Worm (Caenorhabditis elegans) whole organism, early embryonic: ENCODE data around the gene zim-2.

Experiments
- B0310.2 ChIP-seq: sonication (generic microtip); optimal IDR thresholded peaks from 2 replicates; lab custom pipeline; 2016; ENCODE audit warnings: mild to moderate bottlenecking, missing genetic modification characterization, missing compliant biosample characterization
- F13C5.2 ChIP-seq: sonication (generic microtip); optimal IDR thresholded peaks from 2 replicates; lab custom pipeline; 2017; ENCODE audit warnings: mild to moderate bottlenecking, missing genetic modification characterization, inconsistent platforms, missing compliant biosample characterization
- aly-1 ChIP-seq: sonication (generic microtip); optimal IDR thresholded peaks from 2 replicates; lab custom pipeline; 2016; ENCODE audit warnings: missing genetic modification characterization, missing compliant biosample characterization
- ama-1 ChIP-seq: fragments of 150-350 bp; optimal IDR thresholded peaks from 2 replicates; lab custom pipeline; 2014
- ceh-13 ChIP-seq: fragments of 200-800 bp; sonication (Bioruptor generic); optimal IDR thresholded peaks from 2 replicates; lab custom pipeline; 2018; ENCODE audit warnings: mild to moderate bottlenecking, missing genetic modification characterization, missing compliant biosample characterization
- ceh-36 ChIP-seq: sonication (generic microtip); optimal IDR thresholded peaks from 2 replicates; lab custom pipeline; 2016; ENCODE audit warnings: missing genetic modification characterization, inconsistent platforms, missing compliant biosample characterization
- ets-7 ChIP-seq: sonication (generic microtip); optimal IDR thresholded peaks from 2 replicates; lab custom pipeline; 2016; ENCODE audit warnings: missing genotype, missing genetic modification characterization, missing compliant biosample characterization
- flt-1 ChIP-seq: fragments of 200-800 bp; sonication (Bioruptor generic); IDR thresholded peaks from 2 replicates; pipeline ENCODE4 v1.3.6; 2022; ENCODE audit warnings: missing genetic modification characterization, missing compliant biosample characterization
- hmbx-1 ChIP-seq: sonication (generic microtip); optimal IDR thresholded peaks from 2 replicates; lab custom pipeline; 2016; ENCODE audit warnings: mild to moderate bottlenecking, missing genetic modification characterization, missing compliant biosample characterization
- hmg-4 ChIP-seq: fragments of 200-800 bp; sonication (Bioruptor generic); optimal IDR thresholded peaks from 2 replicates; lab custom pipeline; 2018; ENCODE audit warnings: mild to moderate bottlenecking, missing genetic modification characterization, missing compliant biosample characterization
- hnd-1 ChIP-seq: sonication (generic microtip); optimal IDR thresholded peaks from 2 replicates; lab custom pipeline; 2016; ENCODE audit warnings: missing genetic modification characterization, missing compliant biosample characterization
- pes-1 ChIP-seq: fragments of 200-800 bp; sonication (Bioruptor generic); IDR thresholded peaks from 2 replicates; pipeline ENCODE4 v1.3.6; 2022; ENCODE audit warnings: missing genetic modification reagents, missing genetic modification characterization, missing compliant biosample characterization
- scrt-1 ChIP-seq: fragments of 200-800 bp; sonication (Bioruptor generic); IDR thresholded peaks from 2 replicates; pipeline ENCODE4 v1.3.6; 2022; ENCODE audit warnings: missing genetic modification characterization, missing compliant biosample characterization
- sea-1 ChIP-seq: fragments of 200-800 bp; sonication (Bioruptor generic); conservative IDR thresholded peaks from 2 replicates; pipeline ENCODE4 v1.3.6; 2022; ENCODE audit warnings: missing genetic modification characterization, missing compliant biosample characterization
- tbx-11 ChIP-seq: fragments of 200-800 bp; sonication (Bioruptor generic); IDR thresholded peaks from 2 replicates; pipeline ENCODE4 v1.3.6; 2022; ENCODE audit warnings: missing genetic modification characterization, missing compliant biosample characterization
- tbx-37 ChIP-seq: fragments of 200-800 bp; sonication (Bioruptor generic); conservative IDR thresholded peaks from 2 replicates; pipeline ENCODE4 v1.3.6; 2022; ENCODE audit warnings: missing genetic modification reagents, missing genetic modification characterization, missing compliant biosample characterization
- tra-4 ChIP-seq: sonication (generic microtip); optimal IDR thresholded peaks from 2 replicates; lab custom pipeline; 2017; ENCODE audit warnings: missing genetic modification characterization, missing compliant biosample characterization

The zim-2 gene

DNA sequence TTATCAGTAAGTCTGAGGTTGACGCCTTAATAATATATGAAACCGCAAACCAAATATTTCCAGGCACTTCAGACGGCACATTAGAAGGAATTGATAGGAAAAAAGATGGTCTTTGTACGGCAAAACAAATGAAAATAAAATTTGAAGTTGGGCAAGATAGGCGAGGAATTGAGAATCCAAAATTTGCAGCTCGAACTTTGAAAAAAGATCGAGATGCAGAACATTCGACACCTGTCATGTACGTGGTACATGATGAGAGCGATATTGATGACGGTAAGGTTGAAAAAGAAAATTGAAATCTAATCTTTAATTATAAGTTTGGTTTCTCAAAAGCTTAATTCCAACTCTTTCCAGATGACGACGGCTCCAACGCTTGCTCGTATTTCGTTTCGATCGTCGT is 22.6 kb downstream of the zim-2 start:
- no peak for TF ChIP-seq hnd-1 (tag; lab: Kevin White, UChicago)
- no peak for TF ChIP-seq tbx-11
- TF ChIP-seq hmbx-1 (tag; lab: Kevin White, UChicago) = no peak
- no peak for TF ChIP-seq hmg-4 (GFP tag; lab: Kevin White, UChicago)
- no peak for TF ChIP-seq B0310.2 (tag; lab: Kevin White, UChicago)
- no peak for TF ChIP-seq ceh-36 (tag; lab: Kevin White, UChicago)
- no peak for TF ChIP-seq ets-7 (tag; lab: Kevin White, UChicago)
- TF ChIP-seq pes-1 (GFP tag; lab: Robert Waterston, UW) = no peak
- no peak for TF ChIP-seq scrt-1 (GFP tag; lab: Robert Waterston, UW)
- no peak for TF ChIP-seq F13C5.2
- no peak for TF ChIP-seq flt-1 (GFP tag; lab: Robert Waterston, UW)
- no peak for TF ChIP-seq tra-4 (tag; lab: Kevin White, UChicago)
- no peak for TF ChIP-seq ceh-13 (GFP tag; lab: Kevin White, UChicago)
- TF ChIP-seq sea-1 (GFP tag; lab: Robert Waterston, UW) = no peak
- TF ChIP-seq tbx-37 = no peak

DNA sequence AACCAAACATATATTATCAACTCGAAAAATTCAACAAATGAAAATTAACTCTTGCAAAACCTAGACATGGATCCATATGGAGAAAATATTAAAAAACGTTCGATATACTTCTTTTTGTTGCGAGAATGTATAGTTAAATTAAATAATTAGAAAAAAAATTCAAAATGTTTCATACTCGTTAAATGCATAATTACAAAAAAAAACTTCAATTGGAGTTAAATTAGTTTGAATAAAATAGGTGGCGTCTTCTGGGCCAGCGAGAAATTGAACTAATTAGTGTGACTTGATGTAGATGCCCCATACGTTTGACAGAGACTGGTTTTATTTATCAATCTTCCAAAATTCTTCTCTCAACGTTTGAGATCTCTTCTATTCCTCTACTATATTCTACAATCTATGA is 23.3 kb downstream of the zim-2 start, which contains the start of gene lgc-43:
TSS of gene lgc-43 (plus strand) at position 301 of the 400 bp plus-strand sequence.
- TF ChIP-seq sea-1 (GFP tag; lab: Robert Waterston, UW) (no peak), F13C5.2 (no peak), hmbx-1 (tag; lab: Kevin White, UChicago) (no peak), B0310.2 (tag; lab: Kevin White, UChicago) (no peak)

DNA sequence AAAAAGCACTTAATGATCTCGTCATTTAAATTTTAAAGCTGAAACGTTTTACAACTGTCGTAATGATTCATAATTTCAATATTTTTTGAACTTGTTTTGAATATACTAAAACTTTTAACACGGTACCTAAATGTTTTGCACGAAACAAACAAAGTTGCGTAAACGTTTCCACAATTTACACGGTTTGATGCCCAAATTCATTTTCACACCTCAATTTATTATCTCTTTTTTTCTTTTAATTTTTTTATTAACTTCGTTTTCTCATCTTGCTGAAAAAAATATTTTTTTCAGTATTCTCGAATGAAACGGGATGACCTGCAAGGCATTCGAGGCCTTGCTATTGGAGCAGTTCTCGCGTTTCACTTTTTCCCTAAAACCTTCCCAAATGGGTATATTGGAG is 29.2 kb downstream of the zim-2 start, which contains the start of gene oac-8:
TSS of gene oac-8 (plus strand) at position 301 of the 400 bp plus-strand sequence.
- no peak for TF ChIP-seq ets-7 (tag; lab: Kevin White, UChicago)
- no peak for TF ChIP-seq sea-1 (GFP tag; lab: Robert Waterston, UW)
- TF ChIP-seq flt-1 (GFP tag; lab: Robert Waterston, UW) = no peak
- no peak for TF ChIP-seq tra-4 (tag; lab: Kevin White, UChicago)
- TF ChIP-seq ceh-13 (GFP tag; lab: Kevin White, UChicago) = no peak
- no peak for TF ChIP-seq scrt-1 (GFP tag; lab: Robert Waterston, UW)
- no peak for TF ChIP-seq F13C5.2
- TF ChIP-seq ceh-36 (tag; lab: Kevin White, UChicago) = no peak
- no peak for TF ChIP-seq hmbx-1 (tag; lab: Kevin White, UChicago)
- TF ChIP-seq ama-1 (lab: Kevin White, UChicago) = no peak
- TF ChIP-seq aly-1 = no peak
- no peak for TF ChIP-seq hmg-4 (GFP tag; lab: Kevin White, UChicago)
- TF ChIP-seq hnd-1 (tag; lab: Kevin White, UChicago) = no peak
- TF ChIP-seq pes-1 (GFP tag; lab: Robert Waterston, UW) = no peak
- no peak for TF ChIP-seq B0310.2 (tag; lab: Kevin White, UChicago)

DNA sequence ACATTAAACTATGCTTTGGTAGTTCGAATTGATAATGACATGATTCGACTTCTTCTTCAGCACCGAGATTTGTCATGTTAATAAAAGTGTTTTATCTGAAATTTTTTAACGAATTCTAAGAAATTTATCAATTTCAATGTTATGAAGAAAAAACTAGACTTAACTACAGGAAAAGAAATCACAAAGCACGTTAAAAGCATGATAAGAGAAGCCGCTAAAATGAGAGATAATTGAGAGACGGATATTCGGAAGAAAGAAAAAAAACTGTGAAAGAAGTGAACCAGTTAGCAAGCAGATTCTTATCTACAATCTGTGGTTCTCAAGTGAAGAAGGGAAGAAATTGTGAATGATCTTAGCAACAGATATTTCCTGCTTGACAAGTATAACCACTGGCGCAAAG is 34.0 kb downstream of the zim-2 start, which contains the start of gene C43F9.4:
TSS of gene C43F9.4 (minus strand) at position 101 of the 400 bp plus-strand sequence.
- TF ChIP-seq F13C5.2 (no peak), hmbx-1 (tag; lab: Kevin White, UChicago) (no peak), tbx-11 (no peak), aly-1 (no peak), hnd-1 (tag; lab: Kevin White, UChicago) (no peak), tbx-37 (no peak), scrt-1 (GFP tag; lab: Robert Waterston, UW) (no peak), tra-4 (tag; lab: Kevin White, UChicago) (no peak), ama-1 (lab: Kevin White, UChicago) (no peak), hmg-4 (GFP tag; lab: Kevin White, UChicago) (no peak)

DNA sequence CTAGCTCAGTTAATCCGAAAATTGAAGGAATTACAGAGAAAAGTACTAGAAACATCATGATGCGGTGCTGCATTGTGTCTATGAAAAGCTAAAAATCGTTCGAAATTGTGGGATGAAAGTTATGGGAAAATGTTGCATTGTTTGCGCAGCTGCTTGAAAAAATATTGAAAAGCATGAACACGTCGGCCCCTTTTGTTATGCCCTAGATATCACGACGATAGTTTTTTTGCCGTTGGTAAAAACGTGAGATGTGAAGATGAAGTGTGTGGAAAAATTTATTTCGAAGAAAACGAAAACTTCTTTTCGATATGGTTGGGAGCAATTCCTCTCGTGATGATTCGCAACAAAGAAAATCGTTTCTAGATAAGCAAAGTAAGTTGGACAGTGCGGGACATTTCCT is 35.6 kb downstream of the zim-2 start, which contains the start of the genes C43F9.5 and nkb-2:
TSS of gene C43F9.5 (minus strand) at position 101 of the 400 bp plus-strand sequence.
TSS of gene nkb-2 (plus strand) at position 277 of the 400 bp plus-strand sequence.
- no peak for TF ChIP-seq ceh-36 (tag; lab: Kevin White, UChicago)

DNA sequence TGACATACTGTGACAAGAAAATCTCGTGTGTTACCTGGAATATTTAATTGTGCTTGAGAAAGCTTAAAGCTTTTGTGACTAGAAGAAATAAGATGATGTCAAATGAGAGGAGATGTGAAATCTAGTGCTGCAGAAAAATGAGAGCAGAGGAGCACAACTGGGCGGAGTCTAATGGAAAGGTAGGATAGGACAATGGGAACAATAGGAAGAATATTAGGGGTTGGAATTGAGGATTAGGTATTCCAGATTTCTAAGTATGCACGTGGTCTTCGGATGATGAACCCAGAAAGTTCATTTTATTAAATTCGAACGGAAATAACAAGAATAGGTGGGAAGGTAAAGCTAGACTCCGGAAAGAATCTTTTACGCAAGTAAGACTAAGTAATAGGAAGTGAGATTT is 38.5 kb downstream of the zim-2 start, which contains the start of gene C43F9.7:
TSS of gene C43F9.7 (minus strand) at position 101 of the 400 bp plus-strand sequence.
- TF ChIP-seq hnd-1 (tag; lab: Kevin White, UChicago) = no peak
- TF ChIP-seq pes-1 (GFP tag; lab: Robert Waterston, UW) = no peak
- TF ChIP-seq ets-7 (tag; lab: Kevin White, UChicago) = no peak
- TF ChIP-seq flt-1 (GFP tag; lab: Robert Waterston, UW) = no peak
- TF ChIP-seq aly-1 = no peak
- TF ChIP-seq sea-1 (GFP tag; lab: Robert Waterston, UW) = no peak
- no peak for TF ChIP-seq scrt-1 (GFP tag; lab: Robert Waterston, UW)
- TF ChIP-seq hmbx-1 (tag; lab: Kevin White, UChicago) = no peak
- no peak for TF ChIP-seq ama-1 (lab: Kevin White, UChicago)
- no peak for TF ChIP-seq ceh-13 (GFP tag; lab: Kevin White, UChicago)
- no peak for TF ChIP-seq tbx-11
- no peak for TF ChIP-seq F13C5.2
- no peak for TF ChIP-seq tbx-37
- no peak for TF ChIP-seq tra-4 (tag; lab: Kevin White, UChicago)
- TF ChIP-seq hmg-4 (GFP tag; lab: Kevin White, UChicago) = no peak
- no peak for TF ChIP-seq ceh-36 (tag; lab: Kevin White, UChicago)

DNA sequence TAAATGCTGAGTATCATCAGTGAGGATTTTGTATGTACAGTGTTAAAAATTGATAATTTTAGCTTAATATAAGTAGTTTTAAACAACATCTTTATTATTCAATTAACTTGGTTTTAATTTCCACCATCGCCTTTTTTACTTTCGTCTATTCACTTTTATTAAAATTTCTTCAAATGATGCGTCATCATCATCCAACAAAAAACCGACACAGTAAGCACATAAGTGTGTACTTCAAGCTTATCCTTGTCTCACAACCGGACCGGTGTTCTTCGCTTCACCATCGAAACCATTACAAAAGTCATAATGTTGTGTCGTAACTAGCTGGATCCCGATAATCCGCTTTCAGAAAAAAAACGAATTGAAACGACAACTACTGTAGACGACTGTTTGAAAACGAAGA is 41.5 kb downstream of the zim-2 start, which contains the start of gene C43F9.11:
TSS of gene C43F9.11 (plus strand) at position 301 of the 400 bp plus-strand sequence.
- TF ChIP-seq tra-4 (tag; lab: Kevin White, UChicago) = no peak
- TF ChIP-seq flt-1 (GFP tag; lab: Robert Waterston, UW) = no peak
- no peak for TF ChIP-seq sea-1 (GFP tag; lab: Robert Waterston, UW)
- no peak for TF ChIP-seq ama-1 (lab: Kevin White, UChicago)
- TF ChIP-seq ceh-13 (GFP tag; lab: Kevin White, UChicago) = no peak
- no peak for TF ChIP-seq tbx-11
- no peak for TF ChIP-seq hmbx-1 (tag; lab: Kevin White, UChicago)
- TF ChIP-seq pes-1 (GFP tag; lab: Robert Waterston, UW) = no peak
- no peak for TF ChIP-seq scrt-1 (GFP tag; lab: Robert Waterston, UW)
- no peak for TF ChIP-seq aly-1
- TF ChIP-seq ceh-36 (tag; lab: Kevin White, UChicago) = no peak
- TF ChIP-seq tbx-37 = no peak
- TF ChIP-seq hnd-1 (tag; lab: Kevin White, UChicago) = no peak
- no peak for TF ChIP-seq B0310.2 (tag; lab: Kevin White, UChicago)
- no peak for TF ChIP-seq F13C5.2
- no peak for TF ChIP-seq hmg-4 (GFP tag; lab: Kevin White, UChicago)
- no peak for TF ChIP-seq ets-7 (tag; lab: Kevin White, UChicago)
